Fruit fly (Drosophila melanogaster): ENCODE results near the gene Ugt316A1.
A peak's percentile ranks its signal among the peaks of the same experiment; 100 is the strongest.

DNA sequence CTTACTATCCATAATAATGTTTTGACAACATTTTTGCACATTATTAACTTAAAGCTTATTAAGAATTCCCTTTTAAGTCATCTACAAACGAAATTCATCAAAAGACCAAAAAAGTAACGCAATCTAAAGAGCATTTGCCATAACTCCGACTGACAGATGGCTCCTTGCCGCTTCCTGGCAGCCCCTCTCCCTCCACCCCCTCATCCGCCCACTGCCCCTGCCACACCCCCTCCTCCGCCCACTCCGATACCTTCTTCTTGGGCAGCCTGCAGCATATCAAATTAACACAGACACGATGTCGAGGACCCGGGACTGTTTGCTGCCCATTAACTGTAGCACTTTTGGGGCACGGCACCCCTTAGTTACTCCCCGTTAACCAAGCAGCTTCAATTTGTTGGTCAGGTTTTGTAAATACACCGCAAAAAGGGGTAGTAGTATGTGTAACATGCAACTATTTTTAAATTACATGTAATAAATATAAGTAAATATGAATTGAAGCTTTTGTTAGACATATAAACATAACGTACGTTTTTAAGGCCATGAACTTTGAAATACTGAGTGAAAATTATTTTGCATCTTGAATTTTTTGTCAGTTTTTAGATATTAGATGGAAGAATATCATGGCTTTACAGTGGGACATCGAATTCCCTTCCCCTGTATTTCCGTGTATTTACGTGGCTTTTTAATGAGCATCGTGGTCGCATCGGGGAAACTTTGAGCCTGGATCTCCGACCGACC, 27.3 kb downstream of the Ugt316A1 start:
- peak; percentile 13 for TF ChIP-seq D1 (tag; optimal IDR thresholded peaks at IDR 0.05)
- peak; percentile 0 for TF ChIP-seq Pif1A (GFP tag; optimal IDR thresholded peaks at IDR 0.05)
- no peak for TF ChIP-seq Pif1B (GFP tag; optimal IDR thresholded peaks at IDR 0.05)
- no peak for TF ChIP-seq EcR (GFP tag; optimal IDR thresholded peaks at IDR 0.05)
- TF ChIP-seq rn (GFP tag; IDR thresholded peaks at IDR 0.05) = no peak
- TF ChIP-seq CG12605 (GFP tag; IDR thresholded peaks at IDR 0.05) = no peak
- peak; percentile 44 for TF ChIP-seq Snoo (tag; optimal IDR thresholded peaks at IDR 0.05)
- TF ChIP-seq CG15710 (tag; optimal IDR thresholded peaks at IDR 0.05) = peak; percentile 25
- TF ChIP-seq CG32121 (GFP tag; IDR thresholded peaks at IDR 0.05) = no peak
- TF ChIP-seq gl (tag; optimal IDR thresholded peaks at IDR 0.05) = no peak
- peak; percentile 52 for TF ChIP-seq CG17806 (tag; optimal IDR thresholded peaks at IDR 0.05)
- TF ChIP-seq CG8159 (tag; optimal IDR thresholded peaks at IDR 0.05) = peak; percentile 66
